Fruit fly (Drosophila melanogaster): ENCODE data around the gene AnxB11.
A peak's percentile ranks its signal among the peaks of the same experiment; 100 is the strongest.

AnxB11 gene

dm6 chrX:16426478-16427052 lies 4.5 kb upstream of the AnxB11 start (continued):
- TF ChIP-seq tll (GFP tag; optimal IDR thresholded peaks at IDR 0.05) = no peak
- TF ChIP-seq nom (GFP tag; optimal IDR thresholded peaks at IDR 0.05) = peak; percentile 51
- TF ChIP-seq dysf (GFP tag; IDR thresholded peaks at IDR 0.05) = no peak
- TF ChIP-seq CG42726 (GFP tag; IDR thresholded peaks at IDR 0.05; ENCODE audit: partially characterized antibody) = no peak
- TF ChIP-seq Drgx (GFP tag; IDR thresholded peaks at IDR 0.05) = no peak
- no peak for TF ChIP-seq bbx (GFP tag; IDR thresholded peaks at IDR 0.05; ENCODE audit: partially characterized antibody)
- no peak for TF ChIP-seq CG8359 (GFP tag; optimal IDR thresholded peaks at IDR 0.05; ENCODE audit: borderline replicate concordance)
- TF ChIP-seq CG14050 (GFP tag; IDR thresholded peaks at IDR 0.05) = no peak
- TF ChIP-seq CG6254 (GFP tag; optimal IDR thresholded peaks at IDR 0.05) = no peak
- TF ChIP-seq ind (GFP tag; optimal IDR thresholded peaks at IDR 0.05) = no peak
- TF ChIP-seq croc (GFP tag; conservative IDR thresholded peaks at IDR 0.05) = no peak
- 0 out of 2 replicates have a peak, but pooled peaks have one; percentile 18 for TF ChIP-seq MBD-R2 (GFP tag; IDR thresholded peaks at IDR 0.05)
- TF ChIP-seq row (GFP tag; IDR thresholded peaks at IDR 0.05) = peak; percentile 34; the same call in 1 of the 3 replicates
- TF ChIP-seq grau (tag; optimal IDR thresholded peaks at IDR 0.05) = peak; percentile 12
- 0 out of 3 replicates have a peak, but pooled peaks have one; percentile 11 for TF ChIP-seq HLH4C (GFP tag; IDR thresholded peaks at IDR 0.05; ENCODE audit: partially characterized antibody)
- peak; percentile 9; the same call in 1 of the 2 replicates for TF ChIP-seq CG13287 (GFP tag; IDR thresholded peaks at IDR 0.05; ENCODE audit: partially characterized antibody)
- no peak for TF ChIP-seq dan (GFP tag; IDR thresholded peaks at IDR 0.05)
- TF ChIP-seq trem (tag; optimal IDR thresholded peaks at IDR 0.05) = no peak
- TF ChIP-seq CG7928 (GFP tag; optimal IDR thresholded peaks at IDR 0.05) = peak; percentile 36
- peak; percentile 33 for TF ChIP-seq E2f2 (GFP tag; IDR thresholded peaks at IDR 0.05)
- TF ChIP-seq Lpt (GFP tag; optimal IDR thresholded peaks at IDR 0.05) = no peak
- no peak for TF ChIP-seq prd (optimal IDR thresholded peaks at IDR 0.05)
- no peak for TF ChIP-seq prd (GFP tag; IDR thresholded peaks at IDR 0.05)
- TF ChIP-seq CG18599 (GFP tag; optimal IDR thresholded peaks at IDR 0.05) = peak; percentile 14
- no peak for TF ChIP-seq B-H1 (GFP tag; IDR thresholded peaks at IDR 0.05)
- no peak for TF ChIP-seq CG6813 (GFP tag; optimal IDR thresholded peaks at IDR 0.05)
- no peak for TF ChIP-seq trh (GFP tag; optimal IDR thresholded peaks at IDR 0.05)
- no peak for TF ChIP-seq Nf-YB (GFP tag; optimal IDR thresholded peaks at IDR 0.05)
- TF ChIP-seq CG30431 (GFP tag; optimal IDR thresholded peaks at IDR 0.05) = no peak
- TF ChIP-seq CG14667 (GFP tag; IDR thresholded peaks at IDR 0.05) = no peak
- TF ChIP-seq crc (GFP tag; optimal IDR thresholded peaks at IDR 0.05) = no peak
- no peak for TF ChIP-seq Antp (GFP tag; optimal IDR thresholded peaks at IDR 0.05)
- TF ChIP-seq CG18262 (tag; optimal IDR thresholded peaks at IDR 0.05) = no peak
- TF ChIP-seq CG9609 (GFP tag; optimal IDR thresholded peaks at IDR 0.05) = no peak
- TF ChIP-seq ewg (GFP tag; optimal IDR thresholded peaks at IDR 0.05) = no peak
- no peak for TF ChIP-seq CG12236 (GFP tag; optimal IDR thresholded peaks at IDR 0.05)
- no peak for TF ChIP-seq HmgZ (tag; optimal IDR thresholded peaks at IDR 0.05)
- TF ChIP-seq ATbp (GFP tag; optimal IDR thresholded peaks at IDR 0.05) = peak; percentile 13
- TF ChIP-seq CG5953 (GFP tag; IDR thresholded peaks at IDR 0.05) = no peak
- no peak for TF ChIP-seq CG7745 (tag; optimal IDR thresholded peaks at IDR 0.05)
- TF ChIP-seq Hr51 (GFP tag; optimal IDR thresholded peaks at IDR 0.05) = peak in 1 of 2 experiments; percentile 13
- no peak for TF ChIP-seq CG1792 (GFP tag; optimal IDR thresholded peaks at IDR 0.05)
- no peak for TF ChIP-seq CG2875 (GFP tag; optimal IDR thresholded peaks at IDR 0.05)
- no peak for TF ChIP-seq CG4730 (GFP tag; IDR thresholded peaks at IDR 0.05)
- no peak for TF ChIP-seq caup (GFP tag; optimal IDR thresholded peaks at IDR 0.05; ENCODE audit: severe bottlenecking)
- TF ChIP-seq CG8944 (GFP tag; optimal IDR thresholded peaks at IDR 0.05) = no peak
- TF ChIP-seq CG3995 (GFP tag; optimal IDR thresholded peaks at IDR 0.05) = no peak
- peak; percentile 13 for TF ChIP-seq stwl (tag; optimal IDR thresholded peaks at IDR 0.05)
- peak; percentile 31 for TF ChIP-seq scrt (GFP tag; optimal IDR thresholded peaks at IDR 0.05)

All from whole organism, embryonic.